Fruit fly (Drosophila melanogaster) whole organism, embryonic: Measurements from ENCODE around the gene CG32708.
A peak's percentile ranks its signal among the peaks of the same experiment; 100 is the strongest.

Source experiments
- Aef1 ChIP-seq: fragments of 200-800 bp; sonication (Bioruptor generic); IDR thresholded peaks from 3 replicates; pipeline ENCODE4 v1.3.6; 2022; ENCODE audit warnings: missing biosample characterization, missing genetic modification characterization
- CG10366 ChIP-seq: fragments of 200-800 bp; sonication (Bioruptor generic); IDR thresholded peaks from 2 replicates; pipeline ENCODE4 v1.3.6; 2022; ENCODE audit warnings: missing biosample characterization, missing genetic modification characterization
- CG10462 ChIP-seq: fragments of 200-800 bp; sonication (Bioruptor generic); optimal IDR thresholded peaks from 2 replicates; lab custom pipeline; 2016; ENCODE audit warnings: missing biosample characterization, missing genetic modification characterization
- CG10565 ChIP-seq: fragments of 200-800 bp; sonication (Bioruptor generic); optimal IDR thresholded peaks from 3 replicates; lab custom pipeline; 2016; ENCODE audit warnings: missing biosample characterization, mild to moderate bottlenecking, missing genetic modification characterization
- CG11696 ChIP-seq: fragments of 200-800 bp; sonication (Bioruptor generic); IDR thresholded peaks from 2 replicates; pipeline ENCODE4 v1.3.6; 2022; ENCODE audit warnings: missing biosample characterization, missing genetic modification characterization
- CG1647 ChIP-seq: fragments of 200-800 bp; sonication (Bioruptor generic); optimal IDR thresholded peaks from 3 replicates; lab custom pipeline; 2016; ENCODE audit warnings: missing biosample characterization, missing genetic modification characterization
- CG16863 ChIP-seq: fragments of 200-800 bp; sonication (Bioruptor generic); optimal IDR thresholded peaks from 3 replicates; lab custom pipeline; 2016; ENCODE audit warnings: missing biosample characterization, missing genetic modification characterization
- CG17361 ChIP-seq: fragments of 200-800 bp; sonication (Bioruptor generic); IDR thresholded peaks from 3 replicates; pipeline ENCODE4 v1.3.6; 2022; ENCODE audit warnings: missing biosample characterization, missing genetic modification characterization
- CG17612 ChIP-seq: fragments of 200-800 bp; sonication (Bioruptor generic); IDR thresholded peaks from 2 replicates; pipeline ENCODE4 v1.3.6; 2022; ENCODE audit warnings: missing biosample characterization, missing genetic modification characterization
- CG1832 ChIP-seq: fragments of 200-800 bp; sonication (Bioruptor generic); optimal IDR thresholded peaks from 2 replicates; lab custom pipeline; 2017; ENCODE audit warnings: missing biosample characterization, mild to moderate bottlenecking, missing genetic modification characterization, inconsistent platforms
- CG2199 ChIP-seq: fragments of 200-800 bp; sonication (Bioruptor generic); IDR thresholded peaks from 3 replicates; pipeline ENCODE4 v1.3.6; 2022; ENCODE audit warnings: missing biosample characterization, missing genetic modification characterization
- CG34376 ChIP-seq: fragments of 200-800 bp; sonication (Bioruptor generic); optimal IDR thresholded peaks from 2 replicates; lab custom pipeline; 2018; ENCODE audit warnings: missing biosample characterization, mild to moderate bottlenecking, missing genetic modification characterization
- CG42726 ChIP-seq: fragments of 200-800 bp; sonication (Bioruptor generic); IDR thresholded peaks from 2 replicates; pipeline ENCODE4 v1.3.6; 2022; ENCODE audit warnings: missing biosample characterization, missing genetic modification characterization; ENCODE audit not compliant: partially characterized antibody
- CG4404 ChIP-seq: fragments of 200-800 bp; sonication (Bioruptor generic); IDR thresholded peaks from 2 replicates; pipeline ENCODE4 v1.3.6; 2022; ENCODE audit warnings: missing biosample characterization, missing genetic modification characterization
- CG4424 ChIP-seq: fragments of 200-800 bp; sonication (Bioruptor generic); optimal IDR thresholded peaks from 3 replicates; lab custom pipeline; 2016; ENCODE audit warnings: missing biosample characterization, missing genetic modification characterization
- CG6654 ChIP-seq: fragments of 200-800 bp; sonication (Bioruptor generic); optimal IDR thresholded peaks from 2 replicates; lab custom pipeline; 2017; ENCODE audit warnings: missing biosample characterization, mild to moderate bottlenecking, missing genetic modification characterization
- CG7372 ChIP-seq: fragments of 200-800 bp; sonication (Bioruptor generic); IDR thresholded peaks from 2 replicates; pipeline ENCODE4 v1.3.6; 2022; ENCODE audit warnings: missing biosample characterization, missing genetic modification characterization
- CG8388 ChIP-seq: fragments of 200-800 bp; sonication (Bioruptor generic); optimal IDR thresholded peaks from 2 replicates; lab custom pipeline; 2019; ENCODE audit warnings: missing biosample characterization, mild to moderate bottlenecking, missing genetic modification characterization, moderate library complexity
- CG9727 ChIP-seq: fragments of 200-800 bp; sonication (Bioruptor generic); optimal IDR thresholded peaks from 3 replicates; lab custom pipeline; 2017; ENCODE audit warnings: missing biosample characterization, mild to moderate bottlenecking, missing genetic modification characterization
- CTCF ChIP-seq: fragments of 200-800 bp; sonication (Bioruptor generic); optimal IDR thresholded peaks from 2 replicates; lab custom pipeline; 2017; ENCODE audit warnings: missing biosample characterization, mild to moderate bottlenecking, missing genetic modification characterization, moderate library complexity
- Deaf1 ChIP-seq: fragments of 200-800 bp; optimal IDR thresholded peaks from 3 replicates; lab custom pipeline; 2019; ENCODE audit warnings: missing biosample characterization, mild to moderate bottlenecking, missing genetic modification characterization, moderate library complexity
- Dll ChIP-seq: fragments of 200-800 bp; sonication (Bioruptor generic); IDR thresholded peaks from 4 replicates; pipeline ENCODE4 v1.3.6; 2022; ENCODE audit warnings: missing biosample characterization, missing genetic modification characterization; ENCODE audit not compliant: partially characterized antibody
- H2.0 ChIP-seq: fragments of 200-800 bp; sonication (Bioruptor generic); IDR thresholded peaks from 2 replicates; pipeline ENCODE4 v1.3.6; 2022; ENCODE audit warnings: missing biosample characterization, missing genetic modification characterization
- Lim3 ChIP-seq: fragments of 200-800 bp; sonication (Bioruptor generic); IDR thresholded peaks from 2 replicates; pipeline ENCODE4 v1.3.6; 2022; ENCODE audit warnings: missing biosample characterization, missing genetic modification characterization
- MTF-1 ChIP-seq: fragments of 200-800 bp; sonication (Bioruptor generic); optimal IDR thresholded peaks from 2 replicates; lab custom pipeline; 2018; ENCODE audit warnings: missing biosample characterization, mild to moderate bottlenecking, missing genetic modification characterization, borderline replicate concordance
- Med ChIP-seq: fragments of 200-800 bp; sonication (Bioruptor generic); peaks from one replicate; lab custom pipeline; 2016; ENCODE audit warnings: missing biosample characterization, missing genetic modification characterization, mild to moderate bottlenecking, inconsistent platforms, moderate library complexity
- Mrtf ChIP-seq: fragments of 200-800 bp; sonication (Bioruptor generic); IDR thresholded peaks from 3 replicates; pipeline ENCODE4 v1.3.6; 2022; ENCODE audit warnings: missing biosample characterization, missing genetic modification characterization
- Myb ChIP-seq: fragments of 200-800 bp; sonication (Bioruptor generic); optimal IDR thresholded peaks from 2 replicates; lab custom pipeline; 2016; ENCODE audit warnings: missing biosample characterization, missing genetic modification characterization
- Ravus ChIP-seq: fragments of 200-800 bp; sonication (Bioruptor generic); IDR thresholded peaks from 2 replicates; pipeline ENCODE4 v1.3.6; 2022; ENCODE audit warnings: missing biosample characterization, missing genetic modification characterization
- al ChIP-seq: fragments of 200-800 bp; sonication (Bioruptor generic); IDR thresholded peaks from 2 replicates; pipeline ENCODE4 v1.3.6; 2022; ENCODE audit warnings: missing biosample characterization, missing genetic modification characterization
- ase ChIP-seq: fragments of 200-800 bp; sonication (Bioruptor generic); IDR thresholded peaks from 3 replicates; pipeline ENCODE4 v1.3.6; 2022; ENCODE audit warnings: missing biosample characterization, missing genetic modification characterization
- bigmax ChIP-seq: fragments of 200-800 bp; sonication (Bioruptor generic); optimal IDR thresholded peaks from 2 replicates; lab custom pipeline; 2018; ENCODE audit warnings: missing biosample characterization, mild to moderate bottlenecking, missing genetic modification characterization
- btn ChIP-seq: fragments of 200-800 bp; sonication (Bioruptor generic); optimal IDR thresholded peaks from 2 replicates; lab custom pipeline; 2016; ENCODE audit warnings: missing biosample characterization, missing genetic modification characterization
- cas ChIP-seq: fragments of 200-800 bp; sonication (Bioruptor generic); IDR thresholded peaks from 2 replicates; pipeline ENCODE4 v1.3.6; 2022; ENCODE audit warnings: missing biosample characterization, missing genetic modification characterization
- chn ChIP-seq: fragments of 200-800 bp; sonication (Bioruptor generic); optimal IDR thresholded peaks from 2 replicates; lab custom pipeline; 2016; ENCODE audit warnings: missing biosample characterization, missing genetic modification characterization
- fd96Cb ChIP-seq: fragments of 200-800 bp; sonication (Bioruptor generic); optimal IDR thresholded peaks from 2 replicates; lab custom pipeline; 2018; ENCODE audit warnings: missing biosample characterization, mild to moderate bottlenecking, missing genetic modification characterization, moderate library complexity
- fu2 ChIP-seq: fragments of 200-800 bp; sonication (Bioruptor generic); optimal IDR thresholded peaks from 2 replicates; lab custom pipeline; 2016; ENCODE audit warnings: missing biosample characterization, missing genetic modification characterization
- insv ChIP-seq, 2 experiments: fragments of 200-800 bp; sonication (Bioruptor generic); optimal IDR thresholded peaks; 3 replicates each; lab custom pipeline; 2016 to 2018; ENCODE audit warnings: missing biosample characterization in 2 of 2, missing genetic modification characterization in 2 of 2
- ken ChIP-seq: fragments of 200-800 bp; sonication (Bioruptor generic); IDR thresholded peaks from 3 replicates; pipeline ENCODE4 v1.3.6; 2022; ENCODE audit warnings: missing biosample characterization, missing genetic modification characterization
- lmd ChIP-seq: fragments of 200-800 bp; sonication (Bioruptor generic); IDR thresholded peaks from 2 replicates; pipeline ENCODE4 v1.3.6; 2022; ENCODE audit warnings: missing biosample characterization, missing genetic modification characterization
- nerfin-2 ChIP-seq: fragments of 200-800 bp; sonication (Bioruptor generic); IDR thresholded peaks from 2 replicates; pipeline ENCODE4 v1.3.6; 2022; ENCODE audit warnings: missing biosample characterization, missing genetic modification characterization; ENCODE audit not compliant: partially characterized antibody
- nmo ChIP-seq: fragments of 200-800 bp; sonication (Bioruptor generic); optimal IDR thresholded peaks from 2 replicates; lab custom pipeline; 2018; ENCODE audit warnings: missing biosample characterization, mild to moderate bottlenecking, missing genetic modification characterization, moderate library complexity
- oc ChIP-seq: fragments of 200-800 bp; sonication (Bioruptor generic); optimal IDR thresholded peaks from 2 replicates; lab custom pipeline; 2018; ENCODE audit warnings: missing biosample characterization, mild to moderate bottlenecking, missing genetic modification characterization, moderate library complexity
- p53 ChIP-seq: fragments of 200-800 bp; sonication (Bioruptor generic); optimal IDR thresholded peaks from 2 replicates; lab custom pipeline; 2016; ENCODE audit warnings: missing biosample characterization, missing genetic modification characterization
- phol ChIP-seq: fragments of 200-800 bp; sonication (Bioruptor generic); optimal IDR thresholded peaks from 3 replicates; lab custom pipeline; 2018; ENCODE audit warnings: missing biosample characterization, mild to moderate bottlenecking, missing genetic modification characterization, moderate library complexity
- seq ChIP-seq: fragments of 200-800 bp; sonication (Bioruptor generic); IDR thresholded peaks from 2 replicates; pipeline ENCODE4 v1.3.6; 2022; ENCODE audit warnings: missing biosample characterization, missing genetic modification characterization
- sna ChIP-seq: fragments of 200-800 bp; sonication (Bioruptor generic); IDR thresholded peaks from 2 replicates; pipeline ENCODE4 v1.3.6; 2022; ENCODE audit warnings: missing biosample characterization, missing genetic modification characterization; ENCODE audit not compliant: partially characterized antibody
- tin ChIP-seq: fragments of 200-800 bp; sonication (Bioruptor generic); optimal IDR thresholded peaks from 3 replicates; lab custom pipeline; 2016; ENCODE audit warnings: missing biosample characterization, missing genetic modification characterization
- toy ChIP-seq: fragments of 200-800 bp; sonication (Bioruptor generic); IDR thresholded peaks from 2 replicates; pipeline ENCODE4 v1.3.6; 2022; ENCODE audit warnings: missing biosample characterization, missing genetic modification characterization
- tup ChIP-seq: fragments of 200-800 bp; sonication (Bioruptor generic); optimal IDR thresholded peaks from 2 replicates; lab custom pipeline; 2016; ENCODE audit warnings: missing biosample characterization, mild to moderate bottlenecking, missing genetic modification characterization, moderate library complexity
- tx ChIP-seq: fragments of 200-800 bp; sonication (Bioruptor generic); optimal IDR thresholded peaks from 2 replicates; lab custom pipeline; 2016; ENCODE audit warnings: missing biosample characterization, missing genetic modification characterization
- zfh1 ChIP-seq: fragments of 200-800 bp; sonication (Bioruptor generic); IDR thresholded peaks from 3 replicates; pipeline ENCODE4 v1.3.6; 2022; ENCODE audit warnings: missing biosample characterization, missing genetic modification characterization

The CG32708 gene

dm6 chrX:9119671-9120364, 34.1 kb downstream of the CG32708 start (continued):
- TF ChIP-seq chn (GFP tag; lab: Kevin White, UChicago): no peak
- no peak for TF ChIP-seq al (GFP tag; lab: Robert Waterston, UW)
- no peak for TF ChIP-seq Aef1 (GFP tag; lab: Robert Waterston, UW)
- peak; percentile 44 for TF ChIP-seq lmd (GFP tag; lab: Robert Waterston, UW)
- TF ChIP-seq Dll (GFP tag; lab: Robert Waterston, UW): no peak
- 0 out of 3 replicates have a peak, but pooled peaks have one; percentile 11 for TF ChIP-seq ken
- TF ChIP-seq phol (tag; lab: Kevin White, UChicago): peak; percentile 46
- no peak for TF ChIP-seq CG11696
- TF ChIP-seq tx: no peak
- TF ChIP-seq CG8388 (GFP tag; lab: Kevin White, UChicago): peak; percentile 20
- TF ChIP-seq CG4424 (GFP tag; lab: Kevin White, UChicago): peak; percentile 44
- no peak for TF ChIP-seq CTCF
- peak; percentile 43 for TF ChIP-seq tin (GFP tag; lab: Kevin White, UChicago)
- no peak for TF ChIP-seq fu2 (GFP tag; lab: Kevin White, UChicago)
- TF ChIP-seq CG34376: no peak
- TF ChIP-seq cas (GFP tag; lab: Robert Waterston, UW): no peak
- TF ChIP-seq CG2199: no peak
- no peak for TF ChIP-seq btn
- TF ChIP-seq CG42726 (GFP tag; lab: Robert Waterston, UW): no peak
- no peak for TF ChIP-seq toy (GFP tag; lab: Robert Waterston, UW)
- no peak for TF ChIP-seq CG1647 (GFP tag; lab: Kevin White, UChicago)
- TF ChIP-seq fd96Cb: peak; percentile 32
- peak; percentile 16 for TF ChIP-seq CG9727
- no peak for TF ChIP-seq CG7372 (GFP tag; lab: Robert Waterston, UW)
- no peak for TF ChIP-seq CG6654 (GFP tag; lab: Kevin White, UChicago)
- TF ChIP-seq Deaf1 (tag; lab: Kevin White, UChicago): no peak
- peak; percentile 63 for TF ChIP-seq Med
- no peak for TF ChIP-seq Ravus (GFP tag; lab: Robert Waterston, UW)
- no peak for TF ChIP-seq H2.0 (GFP tag; lab: Robert Waterston, UW)
- no peak for TF ChIP-seq Mrtf (GFP tag; lab: Robert Waterston, UW)
- peak; percentile 49; the same call in 2 of the 3 replicates for TF ChIP-seq CG17361 (GFP tag; lab: Robert Waterston, UW)
- no peak for TF ChIP-seq CG1832 (GFP tag; lab: Kevin White, UChicago)
- TF ChIP-seq nmo (GFP tag; lab: Kevin White, UChicago): peak; percentile 53
- TF ChIP-seq bigmax (GFP tag; lab: Kevin White, UChicago): no peak
- no peak for TF ChIP-seq CG10366
- no peak for TF ChIP-seq Lim3 (GFP tag; lab: Robert Waterston, UW)
- peak; percentile 3 for TF ChIP-seq CG16863 (GFP tag; lab: Kevin White, UChicago)
- TF ChIP-seq sna (GFP tag; lab: Robert Waterston, UW): no peak
- no peak for TF ChIP-seq zfh1 (GFP tag; lab: Robert Waterston, UW)
- TF ChIP-seq CG10462 (GFP tag; lab: Kevin White, UChicago): no peak
- TF ChIP-seq oc (tag; lab: Kevin White, UChicago): no peak
- TF ChIP-seq MTF-1 (GFP tag; lab: Kevin White, UChicago): no peak
- TF ChIP-seq CG10565: no peak
- TF ChIP-seq seq: no peak
- no peak for TF ChIP-seq p53
- no peak for TF ChIP-seq CG17612
- no peak for TF ChIP-seq insv (GFP tag; optimal IDR thresholded peaks at IDR 0.05; lab: Kevin White, UChicago)
- TF ChIP-seq ase (GFP tag; lab: Robert Waterston, UW): no peak
- TF ChIP-seq Myb (GFP tag; lab: Kevin White, UChicago): peak; percentile 6
- no peak for TF ChIP-seq tup (GFP tag; lab: Kevin White, UChicago)
- TF ChIP-seq CG4404: no peak
- no peak for TF ChIP-seq nerfin-2 (GFP tag; lab: Robert Waterston, UW)
